Fruit fly (Drosophila melanogaster) whole organism, embryonic: Measurements from ENCODE around the gene CG32599.

Experiments used
- Abd-B ChIP-seq: fragments of 200-800 bp; sonication (Bioruptor generic); optimal IDR thresholded peaks from 2 replicates; lab custom pipeline; 2018; ENCODE audit warnings: missing biosample characterization, mild to moderate bottlenecking, missing genetic modification characterization, moderate library complexity
- Asciz ChIP-seq: fragments of 200-800 bp; sonication (Bioruptor generic); optimal IDR thresholded peaks from 2 replicates; lab custom pipeline; 2017; ENCODE audit warnings: missing biosample characterization, mild to moderate bottlenecking, missing genetic modification characterization, missing genetic modification reagents
- CG1024 ChIP-seq: fragments of 200-800 bp; sonication (Bioruptor generic); IDR thresholded peaks from 2 replicates; pipeline ENCODE4 v1.3.6; 2022; ENCODE audit warnings: missing biosample characterization, missing genetic modification characterization
- CG13894 ChIP-seq: fragments of 200-800 bp; sonication (Bioruptor generic); optimal IDR thresholded peaks from 3 replicates; lab custom pipeline; 2018; ENCODE audit warnings: missing biosample characterization, mild to moderate bottlenecking, missing genetic modification characterization, moderate library complexity
- CG1529 ChIP-seq: fragments of 200-800 bp; sonication (Bioruptor generic); optimal IDR thresholded peaks from 3 replicates; lab custom pipeline; 2018; ENCODE audit warnings: missing biosample characterization, missing genetic modification characterization
- CG18011 ChIP-seq: fragments of 200-800 bp; sonication (Bioruptor generic); optimal IDR thresholded peaks from 2 replicates; lab custom pipeline; 2017; ENCODE audit warnings: missing biosample characterization, missing genetic modification characterization, mild to moderate bottlenecking, moderate library complexity, missing genotype
- CG2202 ChIP-seq: fragments of 200-800 bp; sonication (Bioruptor generic); optimal IDR thresholded peaks from 2 replicates; lab custom pipeline; 2018; ENCODE audit warnings: missing biosample characterization, mild to moderate bottlenecking, missing genetic modification characterization
- CG30020 ChIP-seq: fragments of 200-800 bp; optimal IDR thresholded peaks from 2 replicates; lab custom pipeline; 2019; ENCODE audit warnings: missing biosample characterization, mild to moderate bottlenecking, missing genetic modification characterization, moderate library complexity
- CG30403 ChIP-seq: fragments of 200-800 bp; sonication (Bioruptor generic); optimal IDR thresholded peaks from 3 replicates; lab custom pipeline; 2016; ENCODE audit warnings: missing biosample characterization, missing genetic modification characterization
- CG34422 ChIP-seq: fragments of 200-800 bp; sonication (Bioruptor generic); IDR thresholded peaks from 3 replicates; pipeline ENCODE4 v1.3.6; 2022; ENCODE audit warnings: missing biosample characterization, missing genetic modification characterization
- CG4282 ChIP-seq: fragments of 200-800 bp; sonication (Bioruptor generic); optimal IDR thresholded peaks from 2 replicates; lab custom pipeline; 2016; ENCODE audit warnings: missing biosample characterization, missing genetic modification characterization
- CG4424 ChIP-seq: fragments of 200-800 bp; sonication (Bioruptor generic); optimal IDR thresholded peaks from 3 replicates; lab custom pipeline; 2016; ENCODE audit warnings: missing biosample characterization, missing genetic modification characterization
- CG4617 ChIP-seq: fragments of 200-800 bp; sonication (Bioruptor generic); optimal IDR thresholded peaks from 3 replicates; lab custom pipeline; 2016; ENCODE audit warnings: missing biosample characterization, missing genetic modification characterization, borderline replicate concordance
- CG6854 ChIP-seq: fragments of 200-800 bp; sonication (Bioruptor generic); optimal IDR thresholded peaks from 3 replicates; lab custom pipeline; 2017; ENCODE audit warnings: missing biosample characterization, mild to moderate bottlenecking, missing genetic modification characterization
- CG7839 ChIP-seq: fragments of 200-800 bp; sonication (Bioruptor generic); optimal IDR thresholded peaks from 3 replicates; lab custom pipeline; 2018; ENCODE audit warnings: missing biosample characterization, mild to moderate bottlenecking, missing genetic modification characterization, moderate library complexity
- CG8290 ChIP-seq, 3 experiments: fragments of 200-800 bp; sonication (Bioruptor generic); optimal IDR thresholded peaks; 2 replicates each; lab custom pipeline; 2016 to 2019; ENCODE audit warnings: missing biosample characterization in 3 of 3, missing genetic modification characterization in 3 of 3, mild to moderate bottlenecking in 2 of 3, moderate library complexity in 1 of 3
- CG8765 ChIP-seq: fragments of 200-800 bp; sonication (Bioruptor generic); IDR thresholded peaks from 2 replicates; pipeline ENCODE4 v1.3.6; 2022; ENCODE audit warnings: missing biosample characterization, missing genetic modification characterization
- CTCF ChIP-seq: fragments of 200-800 bp; sonication (Bioruptor generic); optimal IDR thresholded peaks from 2 replicates; lab custom pipeline; 2017; ENCODE audit warnings: missing biosample characterization, mild to moderate bottlenecking, missing genetic modification characterization, moderate library complexity
- D ChIP-seq, 2 experiments: fragments of 200-800 bp in 1 of 2; fragments of >200 bp in 1 of 2; sonication (Bioruptor generic) in 1 of 2; optimal IDR thresholded peaks; 2 replicates in 1 of 2; 3 replicates in 1 of 2; lab custom pipeline; 2017; ENCODE audit warnings: mild to moderate bottlenecking in 1 of 2, missing biosample characterization in 1 of 2, missing genetic modification characterization in 1 of 2, missing genetic modification reagents in 1 of 2
- D19B ChIP-seq: fragments of 200-800 bp; sonication (Bioruptor generic); optimal IDR thresholded peaks from 2 replicates; lab custom pipeline; 2017; ENCODE audit warnings: missing biosample characterization, mild to moderate bottlenecking, missing genetic modification characterization
- Dip3 ChIP-seq: fragments of 200-800 bp; sonication (Bioruptor generic); optimal IDR thresholded peaks from 3 replicates; lab custom pipeline; 2016; ENCODE audit warnings: missing biosample characterization, missing genetic modification characterization
- Gsc ChIP-seq: fragments of 200-800 bp; sonication (Bioruptor generic); IDR thresholded peaks from 2 replicates; pipeline ENCODE4 v1.3.6; 2022; ENCODE audit warnings: missing biosample characterization, missing genetic modification characterization
- H15 ChIP-seq: fragments of 200-800 bp; sonication (Bioruptor generic); IDR thresholded peaks from 3 replicates; pipeline ENCODE4 v1.3.6; 2022; ENCODE audit warnings: missing biosample characterization, missing genetic modification characterization
- HLH4C ChIP-seq: fragments of 200-800 bp; sonication (Bioruptor generic); IDR thresholded peaks from 3 replicates; pipeline ENCODE4 v1.3.6; 2022; ENCODE audit warnings: missing biosample characterization, missing genetic modification characterization; ENCODE audit not compliant: partially characterized antibody
- HLH54F ChIP-seq: fragments of 200-800 bp; sonication (Bioruptor generic); optimal IDR thresholded peaks from 3 replicates; lab custom pipeline; 2016; ENCODE audit warnings: missing biosample characterization, missing genetic modification characterization
- HmgZ ChIP-seq: fragments of 200-800 bp; sonication (Bioruptor generic); optimal IDR thresholded peaks from 2 replicates; lab custom pipeline; 2018; ENCODE audit warnings: missing biosample characterization, mild to moderate bottlenecking, missing genetic modification characterization
- Hmx ChIP-seq: fragments of 200-800 bp; sonication (Bioruptor generic); optimal IDR thresholded peaks from 2 replicates; lab custom pipeline; 2016; ENCODE audit warnings: missing biosample characterization, missing genetic modification characterization
- MESR4 ChIP-seq: fragments of 200-800 bp; sonication (Bioruptor generic); optimal IDR thresholded peaks from 2 replicates; lab custom pipeline; 2018; ENCODE audit warnings: missing biosample characterization, mild to moderate bottlenecking, missing genetic modification characterization, moderate library complexity
- Max ChIP-seq: fragments of 200-800 bp; sonication (Bioruptor generic); optimal IDR thresholded peaks from 2 replicates; lab custom pipeline; 2016; ENCODE audit warnings: missing biosample characterization, mild to moderate bottlenecking, missing genetic modification characterization
- Mes4 ChIP-seq: fragments of 200-800 bp; sonication (Bioruptor generic); optimal IDR thresholded peaks from 2 replicates; lab custom pipeline; 2016; ENCODE audit warnings: missing biosample characterization, missing genetic modification characterization
- NK7.1 ChIP-seq: fragments of 200-800 bp; sonication (Bioruptor generic); optimal IDR thresholded peaks from 3 replicates; lab custom pipeline; 2016; ENCODE audit warnings: missing biosample characterization, missing genetic modification characterization
- Sox102F ChIP-seq: fragments of 200-800 bp; sonication (Bioruptor generic); optimal IDR thresholded peaks from 2 replicates; lab custom pipeline; 2018; ENCODE audit warnings: missing biosample characterization, mild to moderate bottlenecking, missing genetic modification characterization, moderate library complexity
- Xrp1 ChIP-seq: fragments of 200-800 bp; sonication (Bioruptor generic); IDR thresholded peaks from 2 replicates; pipeline ENCODE4 v1.3.6; 2022; ENCODE audit warnings: missing biosample characterization, missing genetic modification characterization
- bab2 ChIP-seq: fragments of 200-800 bp; sonication (Bioruptor generic); optimal IDR thresholded peaks from 2 replicates; lab custom pipeline; 2016; ENCODE audit warnings: missing biosample characterization, missing genetic modification characterization
- bbx ChIP-seq: fragments of 200-800 bp; sonication (Bioruptor generic); IDR thresholded peaks from 2 replicates; pipeline ENCODE4 v1.3.6; 2022; ENCODE audit warnings: missing biosample characterization, missing genetic modification characterization; ENCODE audit not compliant: partially characterized antibody
- cg ChIP-seq: fragments of 200-800 bp; sonication (Bioruptor generic); optimal IDR thresholded peaks from 3 replicates; lab custom pipeline; 2019; ENCODE audit warnings: missing biosample characterization, mild to moderate bottlenecking, missing genetic modification characterization, moderate library complexity
- crp ChIP-seq, 2 experiments: fragments of 200-800 bp; sonication (Bioruptor generic); optimal IDR thresholded peaks; 2 replicates in 1 of 2; 3 replicates in 1 of 2; lab custom pipeline; 2017; ENCODE audit warnings: missing biosample characterization in 2 of 2, missing genetic modification characterization in 2 of 2, mild to moderate bottlenecking in 1 of 2, moderate library complexity in 1 of 2
- danr ChIP-seq: fragments of 200-800 bp; sonication (Bioruptor generic); IDR thresholded peaks from 2 replicates; pipeline ENCODE4 v1.3.6; 2022; ENCODE audit warnings: missing biosample characterization, missing genetic modification characterization
- eyg ChIP-seq: fragments of 200-800 bp; sonication (Bioruptor generic); optimal IDR thresholded peaks from 3 replicates; lab custom pipeline; 2016; ENCODE audit warnings: missing biosample characterization, missing genetic modification characterization
- h ChIP-seq: fragments of >200 bp; optimal IDR thresholded peaks from 2 replicates; lab custom pipeline; 2017
- odd ChIP-seq: fragments of 200-800 bp; sonication (Bioruptor generic); optimal IDR thresholded peaks from 2 replicates; lab custom pipeline; 2017; ENCODE audit warnings: missing biosample characterization, mild to moderate bottlenecking, missing genetic modification characterization
- pho ChIP-seq: fragments of 200-800 bp; sonication (Bioruptor generic); optimal IDR thresholded peaks from 2 replicates; lab custom pipeline; 2016; ENCODE audit warnings: missing biosample characterization, missing genetic modification characterization
- pita ChIP-seq: fragments of 200-800 bp; sonication (Bioruptor generic); optimal IDR thresholded peaks from 2 replicates; lab custom pipeline; 2017; ENCODE audit warnings: missing biosample characterization, mild to moderate bottlenecking, missing genetic modification characterization
- prd ChIP-seq, 3 experiments: fragments of >200 bp in 2 of 3; fragments of 200-800 bp in 1 of 3; sonication (Bioruptor generic) in 1 of 3; optimal IDR thresholded peaks in 2 of 3; IDR thresholded peaks in 1 of 3; 2 replicates in 2 of 3; 3 replicates in 1 of 3; pipeline versions ENCODE4 v1.3.6 to Lab custom; 2017 to 2022; ENCODE audit warnings: missing biosample characterization in 1 of 3, missing genetic modification characterization in 1 of 3
- sens-2 ChIP-seq: fragments of 200-800 bp; sonication (Bioruptor generic); IDR thresholded peaks from 2 replicates; pipeline ENCODE4 v1.3.6; 2022; ENCODE audit warnings: missing biosample characterization, missing genetic modification characterization
- sim ChIP-seq: fragments of 200-800 bp; sonication (Bioruptor generic); IDR thresholded peaks from 2 replicates; pipeline ENCODE4 v1.3.6; 2022; ENCODE audit warnings: missing biosample characterization, missing genetic modification characterization
- tna ChIP-seq: fragments of 200-800 bp; sonication (Bioruptor generic); IDR thresholded peaks from 2 replicates; pipeline ENCODE4 v1.3.6; 2022; ENCODE audit warnings: missing biosample characterization, missing genetic modification characterization; ENCODE audit not compliant: partially characterized antibody
- tx ChIP-seq: fragments of 200-800 bp; sonication (Bioruptor generic); optimal IDR thresholded peaks from 2 replicates; lab custom pipeline; 2016; ENCODE audit warnings: missing biosample characterization, missing genetic modification characterization
- wdn ChIP-seq: fragments of 200-800 bp; sonication (Bioruptor generic); IDR thresholded peaks from 2 replicates; pipeline ENCODE4 v1.3.6; 2022; ENCODE audit warnings: missing biosample characterization, missing genetic modification characterization
- yki ChIP-seq: fragments of >200 bp; optimal IDR thresholded peaks from 3 replicates; lab custom pipeline; 2018

The CG32599 gene

dm6 chrX:14237873-14238394 lies 5.6 kb upstream of the CG32599 start, which contains the start of the genes Fbxl4 and Dus2 (continued):
- peak; percentile 81 for TF ChIP-seq danr
- TF ChIP-seq CG4282: peak; percentile 67
- TF ChIP-seq yki (lab: Kevin White, UChicago): no peak
- TF ChIP-seq MESR4 (GFP tag; lab: Kevin White, UChicago): no peak
- TF ChIP-seq Sox102F: peak; percentile 91
- TF ChIP-seq Max (GFP tag; lab: Kevin White, UChicago): peak; percentile 92
- peak; percentile 74 for TF ChIP-seq eyg (GFP tag; lab: Kevin White, UChicago)
- TF ChIP-seq Dip3 (GFP tag; lab: Kevin White, UChicago): peak; percentile 90
- TF ChIP-seq Mes4: peak; percentile 89
- TF ChIP-seq CG18011 (GFP tag; lab: Kevin White, UChicago): peak; percentile 80
- no peak for TF ChIP-seq h (lab: Kevin White, UChicago)
- peak; percentile 80 for TF ChIP-seq Gsc (GFP tag; lab: Robert Waterston, UW)
- TF ChIP-seq sim (GFP tag; lab: Robert Waterston, UW): peak; percentile 60; the same call in 1 of the 2 replicates
- TF ChIP-seq HLH54F (GFP tag; lab: Kevin White, UChicago): peak; percentile 93
- TF ChIP-seq tna: no peak
- TF ChIP-seq CTCF (GFP tag; lab: Kevin White, UChicago): peak; percentile 24
- TF ChIP-seq CG34422 (GFP tag; lab: Robert Waterston, UW): peak; percentile 93
- peak; percentile 60; the same call in 2 of the 3 replicates for TF ChIP-seq HLH4C (GFP tag; lab: Robert Waterston, UW)
- peak; percentile 83 for TF ChIP-seq NK7.1 (GFP tag; lab: Kevin White, UChicago)
- TF ChIP-seq H15 (GFP tag; lab: Robert Waterston, UW): peak; percentile 91
- TF ChIP-seq wdn (GFP tag; lab: Robert Waterston, UW): peak; percentile 88
- peak; percentile 86 for TF ChIP-seq sens-2 (GFP tag; lab: Robert Waterston, UW)
- peak; percentile 94 for TF ChIP-seq bab2 (GFP tag; lab: Kevin White, UChicago)
- TF ChIP-seq crp (GFP tag; optimal IDR thresholded peaks at IDR 0.05; lab: Kevin White, UChicago): peak; percentile 7 to 77
- TF ChIP-seq Hmx (GFP tag; lab: Kevin White, UChicago): peak; percentile 84
- peak; percentile 76 for TF ChIP-seq CG1529
- TF ChIP-seq CG6854 (GFP tag; lab: Kevin White, UChicago): peak; percentile 74
- peak; percentile 92 for TF ChIP-seq tx
- TF ChIP-seq bbx (GFP tag; lab: Robert Waterston, UW): peak; percentile 38; the same call in 1 of the 2 replicates
- TF ChIP-seq CG30020 (tag; lab: Kevin White, UChicago): peak; percentile 87
- peak; percentile 95 for TF ChIP-seq Xrp1 (GFP tag; lab: Robert Waterston, UW)
- peak; percentile 72 for TF ChIP-seq odd (GFP tag; lab: Kevin White, UChicago)
- TF ChIP-seq CG30403 (GFP tag; lab: Kevin White, UChicago): peak; percentile 97
- TF ChIP-seq CG13894 (tag; lab: Kevin White, UChicago): peak; percentile 84
- TF ChIP-seq Abd-B (GFP tag; lab: Kevin White, UChicago): peak; percentile 92
- no peak for TF ChIP-seq pita (GFP tag; lab: Kevin White, UChicago)
- TF ChIP-seq prd (optimal IDR thresholded peaks at IDR 0.05; lab: Kevin White, UChicago): no peak
- peak; percentile 96 for TF ChIP-seq prd (GFP tag; IDR thresholded peaks at IDR 0.05; lab: Robert Waterston, UW)
- no peak for TF ChIP-seq cg
- peak; percentile 94 for TF ChIP-seq pho (GFP tag; lab: Kevin White, UChicago)
- TF ChIP-seq CG4424 (GFP tag; lab: Kevin White, UChicago): peak; percentile 95
- peak; percentile 76 for TF ChIP-seq CG4617 (GFP tag; lab: Kevin White, UChicago)
- TF ChIP-seq HmgZ (tag; lab: Kevin White, UChicago): peak; percentile 93
- TF ChIP-seq CG2202 (tag; lab: Kevin White, UChicago): peak; percentile 81
- no peak for TF ChIP-seq D (optimal IDR thresholded peaks at IDR 0.05; lab: Kevin White, UChicago)
- TF ChIP-seq D (GFP tag; optimal IDR thresholded peaks at IDR 0.05; lab: Kevin White, UChicago): peak; percentile 87
- TF ChIP-seq CG7839 (tag; lab: Kevin White, UChicago): peak; percentile 93
- peak; percentile 76 for TF ChIP-seq Asciz
- peak; percentile 46 for TF ChIP-seq CG8290 (GFP tag; optimal IDR thresholded peaks at IDR 0.05; lab: Kevin White, UChicago)
- TF ChIP-seq CG8290 (tag; optimal IDR thresholded peaks at IDR 0.05; lab: Kevin White, UChicago): peak; percentile 78 to 94
- TF ChIP-seq CG8765 (GFP tag; lab: Robert Waterston, UW): peak; percentile 93
- TF ChIP-seq D19B (GFP tag; lab: Kevin White, UChicago): no peak
- TF ChIP-seq CG1024 (GFP tag; lab: Robert Waterston, UW): peak; percentile 87
